Fruit fly (Drosophila melanogaster): ENCODE measurements around the gene Deaf1.

Gene Deaf1

DNA sequence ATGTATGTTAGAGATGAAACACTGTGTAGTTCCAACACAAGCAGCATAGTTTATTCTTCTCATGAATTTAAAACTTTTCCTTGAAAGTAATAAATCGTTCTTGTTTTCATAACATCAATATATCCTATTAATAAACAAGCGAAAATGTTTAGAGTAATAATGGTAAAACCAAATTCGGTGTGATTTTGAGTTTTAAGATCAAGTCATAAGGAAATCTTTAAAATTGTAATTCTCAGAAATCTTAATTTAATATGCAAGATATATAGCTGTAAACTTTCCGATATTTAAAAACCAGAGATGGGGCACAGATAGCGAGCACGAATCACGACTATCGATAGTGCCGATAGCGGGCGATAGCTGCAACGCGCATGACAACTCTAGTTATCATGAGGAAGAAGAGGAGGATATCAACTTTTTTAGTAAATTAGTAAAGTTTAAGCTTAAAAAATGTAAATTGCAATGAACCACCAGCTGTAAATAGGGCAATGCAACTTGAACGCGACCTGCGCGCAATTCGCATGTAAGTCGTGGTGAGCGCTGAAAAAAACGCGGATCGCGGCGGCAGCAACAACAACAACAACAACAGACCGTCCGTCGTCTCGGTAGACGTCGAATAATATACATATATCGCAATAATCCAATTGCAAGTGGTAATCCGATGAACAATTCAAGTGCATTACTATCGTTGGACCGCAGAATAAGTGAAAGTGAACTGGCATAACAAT, at the start of gene Deaf1, which contains the start of gene Fibp (continued):
- TF ChIP-seq danr (GFP tag; IDR thresholded peaks at IDR 0.05) (no peak), lov (optimal IDR thresholded peaks at IDR 0.05) (no peak), lov (GFP tag; IDR thresholded peaks at IDR 0.05) (0 out of 3 replicates have a peak, but pooled peaks have one; percentile 22), CG12299 (tag; optimal IDR thresholded peaks at IDR 0.05) (peak; percentile 41), dysf (GFP tag; IDR thresholded peaks at IDR 0.05) (peak; percentile 66; the same call in 2 of the 3 replicates), inv (GFP tag; IDR thresholded peaks at IDR 0.05; ENCODE audit: partially characterized antibody) (peak; percentile 99), dmrt11E (tag; optimal IDR thresholded peaks at IDR 0.05) (peak; percentile 79), bcd (GFP tag; optimal IDR thresholded peaks at IDR 0.05) (peak; percentile 68), CG12104 (GFP tag; optimal IDR thresholded peaks at IDR 0.05) (peak; percentile 74), CG17568 (GFP tag; optimal IDR thresholded peaks at IDR 0.05) (no peak), CG18619 (GFP tag; optimal IDR thresholded peaks at IDR 0.05) (peak; percentile 61), sim (GFP tag; IDR thresholded peaks at IDR 0.05) (no peak), cad (GFP tag; optimal IDR thresholded peaks at IDR 0.05) (no peak), C15 (GFP tag; IDR thresholded peaks at IDR 0.05) (no peak), CG10147 (GFP tag; optimal IDR thresholded peaks at IDR 0.05) (peak; percentile 74), PHDP (tag; optimal IDR thresholded peaks at IDR 0.05) (peak; percentile 68), disco-r (GFP tag; optimal IDR thresholded peaks at IDR 0.05) (peak; percentile 56), row (GFP tag; IDR thresholded peaks at IDR 0.05) (peak; percentile 95), emc (GFP tag; optimal IDR thresholded peaks at IDR 0.05) (peak; percentile 26), Fer3 (tag; optimal IDR thresholded peaks at IDR 0.05) (peak; percentile 74), mirr (GFP tag; optimal IDR thresholded peaks at IDR 0.05) (peak; percentile 54), Ada2b (GFP tag; IDR thresholded peaks at IDR 0.05) (peak; percentile 47; the same call in 1 of the 2 replicates), gcm2 (GFP tag; optimal IDR thresholded peaks at IDR 0.05) (peak; percentile 14), CG2116 (GFP tag; optimal IDR thresholded peaks at IDR 0.05) (peak; percentile 69), CG34422 (GFP tag; IDR thresholded peaks at IDR 0.05) (peak; percentile 65; the same call in 2 of the 3 replicates), pfk (GFP tag; optimal IDR thresholded peaks at IDR 0.05) (no peak), CG5180 (GFP tag; optimal IDR thresholded peaks at IDR 0.05) (no peak), tna (GFP tag; IDR thresholded peaks at IDR 0.05; ENCODE audit: partially characterized antibody) (peak; percentile 95), CG6791 (GFP tag; IDR thresholded peaks at IDR 0.05; ENCODE audit: partially characterized antibody) (peak; percentile 99), ara (GFP tag; IDR thresholded peaks at IDR 0.05) (no peak), YL-1 (GFP tag; optimal IDR thresholded peaks at IDR 0.05) (peak; percentile 53), mld (GFP tag; IDR thresholded peaks at IDR 0.05; ENCODE audit: partially characterized antibody) (peak; percentile 97), CG17829 (tag; optimal IDR thresholded peaks at IDR 0.05) (peak; percentile 85), CG2202 (tag; optimal IDR thresholded peaks at IDR 0.05) (no peak), wek (GFP tag; optimal IDR thresholded peaks at IDR 0.05) (no peak), CG4424 (GFP tag; optimal IDR thresholded peaks at IDR 0.05) (peak; percentile 81), CG4282 (GFP tag; optimal IDR thresholded peaks at IDR 0.05) (peak; percentile 39), HLH4C (GFP tag; IDR thresholded peaks at IDR 0.05; ENCODE audit: partially characterized antibody) (peak; percentile 96), vnd (GFP tag; IDR thresholded peaks at IDR 0.05; ENCODE audit: partially characterized antibody) (peak; percentile 99), CG6272 (GFP tag; IDR thresholded peaks at IDR 0.05) (peak; percentile 84), CG13123 (GFP tag; optimal IDR thresholded peaks at IDR 0.05) (peak; percentile 63), dpn (GFP tag; optimal IDR thresholded peaks at IDR 0.05) (peak; percentile 77 to 84), vfl (GFP tag; optimal IDR thresholded peaks at IDR 0.05) (peak; percentile 79), Atf3 (GFP tag; optimal IDR thresholded peaks at IDR 0.05) (peak; percentile 79), gfzf (GFP tag; optimal IDR thresholded peaks at IDR 0.05) (peak; percentile 68), pita (GFP tag; optimal IDR thresholded peaks at IDR 0.05) (no peak), CG6254 (GFP tag; optimal IDR thresholded peaks at IDR 0.05) (no peak), Nf-YA (GFP tag; IDR thresholded peaks at IDR 0.05) (peak; percentile 18; the same call in 1 of the 2 replicates), Sin3A (optimal IDR thresholded peaks at IDR 0.05) (peak; percentile 68)

All from whole organism, embryonic.